Fruit fly (Drosophila melanogaster) whole organism, wandering third instar larva: ENCODE data around the gene CG14692.
A peak's percentile ranks its signal among the peaks of the same experiment; 100 is the strongest.

Experiments
- Abd-B ChIP-seq: fragments of >200 bp; optimal IDR thresholded peaks from 2 replicates; lab custom pipeline; 2017; ENCODE audit warnings: missing biosample characterization, missing genetic modification characterization
- CG32264 ChIP-seq: fragments of 200-800 bp; sonication (Bioruptor generic); optimal IDR thresholded peaks from 2 replicates; lab custom pipeline; 2016; ENCODE audit warnings: missing biosample characterization, missing genetic modification characterization
- CG9705 ChIP-seq: fragments of 200-800 bp; sonication (Bioruptor generic); optimal IDR thresholded peaks from 2 replicates; lab custom pipeline; 2018; ENCODE audit warnings: missing biosample characterization, mild to moderate bottlenecking, missing genetic modification characterization
- CrebA ChIP-seq: fragments of 200-800 bp; sonication (Bioruptor generic); optimal IDR thresholded peaks from 2 replicates; lab custom pipeline; 2016; ENCODE audit warnings: missing biosample characterization, mild to moderate bottlenecking, missing genetic modification characterization, borderline replicate concordance
- Dfd ChIP-seq: fragments of >200 bp; optimal IDR thresholded peaks from 2 replicates; lab custom pipeline; 2017; ENCODE audit warnings: missing biosample characterization, missing genetic modification characterization
- Dif ChIP-seq: fragments of 200-275, 200-300 bp; sonication (Bioruptor generic); optimal IDR thresholded peaks from 2 replicates; lab custom pipeline; 2018; ENCODE audit warnings: missing biosample characterization, missing genetic modification characterization; ENCODE audit not compliant: partially characterized antibody
- GATAd ChIP-seq: sonication (Bioruptor generic); optimal IDR thresholded peaks from 2 replicates; lab custom pipeline; 2016; ENCODE audit warnings: missing biosample characterization, missing genetic modification characterization
- HLH106 ChIP-seq: fragments of 200-800 bp; optimal IDR thresholded peaks from 3 replicates; lab custom pipeline; 2019; ENCODE audit warnings: missing biosample characterization, mild to moderate bottlenecking, missing genetic modification characterization, moderate library complexity
- Hnf4 ChIP-seq: fragments of 200-800 bp; sonication (Bioruptor generic); optimal IDR thresholded peaks from 2 replicates; lab custom pipeline; 2016; ENCODE audit warnings: missing biosample characterization, mild to moderate bottlenecking, missing genetic modification characterization
- Hr78 ChIP-seq: fragments of >200 bp; optimal IDR thresholded peaks from 2 replicates; lab custom pipeline; 2017; ENCODE audit warnings: missing biosample characterization, missing genetic modification characterization
- Hr83 ChIP-seq: fragments of 200-300 bp; sonication (Bioruptor generic); optimal IDR thresholded peaks from 2 replicates; lab custom pipeline; 2016; ENCODE audit warnings: missing biosample characterization, mild to moderate bottlenecking, missing genetic modification characterization, moderate library complexity; ENCODE audit not compliant: poor library complexity, severe bottlenecking
- Jra ChIP-seq: sonication (Bioruptor generic); optimal IDR thresholded peaks from 2 replicates; lab custom pipeline; 2016; ENCODE audit warnings: missing biosample characterization, missing genetic modification characterization
- Mio ChIP-seq: sonication (Bioruptor generic); optimal IDR thresholded peaks from 2 replicates; lab custom pipeline; 2016; ENCODE audit warnings: missing biosample characterization, missing genetic modification characterization
- Myc ChIP-seq: fragments of >200 bp; optimal IDR thresholded peaks from 2 replicates; lab custom pipeline; 2017
- N ChIP-seq: fragments of >200 bp; optimal IDR thresholded peaks from 2 replicates; lab custom pipeline; 2018; ENCODE audit warnings: missing biosample characterization, missing external identifiers, missing genetic modification characterization
- OdsH ChIP-seq: fragments of 200-800 bp; sonication (Bioruptor generic); optimal IDR thresholded peaks from 2 replicates; lab custom pipeline; 2016; ENCODE audit warnings: missing biosample characterization, mild to moderate bottlenecking, missing genetic modification characterization
- Rel ChIP-seq, 2 experiments: fragments of 200-800 bp; sonication (Bioruptor generic) in 1 of 2; optimal IDR thresholded peaks; 2 replicates in 1 of 2; 3 replicates in 1 of 2; lab custom pipeline; 2016 to 2019; ENCODE audit warnings: mild to moderate bottlenecking in 2 of 2, missing biosample characterization in 2 of 2, missing genetic modification characterization in 2 of 2, moderate library complexity in 1 of 2
- Sp1 ChIP-seq: fragments of 200-800 bp; sonication (Bioruptor generic); optimal IDR thresholded peaks from 3 replicates; lab custom pipeline; 2019; ENCODE audit warnings: missing biosample characterization, mild to moderate bottlenecking, missing genetic modification characterization, moderate library complexity
- Vsx2 ChIP-seq: fragments of 200-300, 225-300 bp; sonication (Bioruptor generic); optimal IDR thresholded peaks from 2 replicates; lab custom pipeline; 2018; ENCODE audit warnings: missing biosample characterization, missing genetic modification characterization; ENCODE audit not compliant: partially characterized antibody
- br ChIP-seq: fragments of 200-800 bp; sonication (Bioruptor generic); optimal IDR thresholded peaks from 2 replicates; lab custom pipeline; 2016; ENCODE audit warnings: missing biosample characterization, missing genetic modification characterization
- brk ChIP-seq: fragments of 200-800 bp; sonication (Bioruptor generic); optimal IDR thresholded peaks from 2 replicates; lab custom pipeline; 2016; ENCODE audit warnings: missing biosample characterization, mild to moderate bottlenecking, missing genetic modification characterization
- dl ChIP-seq, 2 experiments: fragments of 175-275, 200-275 bp in 1 of 2; fragments of 200-275 bp in 1 of 2; sonication (Bioruptor generic); optimal IDR thresholded peaks; lab custom pipeline; 2018; ENCODE audit warnings: mild to moderate bottlenecking in 2 of 2, missing biosample characterization in 2 of 2, missing genetic modification characterization in 2 of 2, moderate library complexity in 2 of 2; ENCODE audit not compliant: partially characterized antibody in 2 of 2, insufficient read depth in 1 of 2
- dmrt93B ChIP-seq: fragments of 200-800 bp; sonication (Bioruptor generic); optimal IDR thresholded peaks from 2 replicates; lab custom pipeline; 2018; ENCODE audit warnings: missing biosample characterization, mild to moderate bottlenecking, missing genetic modification characterization
- dsf ChIP-seq: sonication (Bioruptor generic); optimal IDR thresholded peaks from 2 replicates; lab custom pipeline; 2016; ENCODE audit warnings: missing biosample characterization, missing genetic modification characterization, borderline replicate concordance
- ey ChIP-seq: fragments of 200-800 bp; sonication (Bioruptor generic); optimal IDR thresholded peaks from 2 replicates; lab custom pipeline; 2016; ENCODE audit warnings: missing biosample characterization, missing genetic modification characterization
- foxo ChIP-seq, 2 experiments: fragments of 200-800 bp; sonication (Bioruptor generic); optimal IDR thresholded peaks; 2 replicates in 1 of 2; 3 replicates in 1 of 2; lab custom pipeline; 2016 to 2017; ENCODE audit warnings: missing biosample characterization in 2 of 2, missing genetic modification characterization in 2 of 2
- fru ChIP-seq: fragments of 200-800 bp; sonication (Bioruptor generic); optimal IDR thresholded peaks from 3 replicates; lab custom pipeline; 2016; ENCODE audit warnings: missing biosample characterization, mild to moderate bottlenecking, missing genetic modification characterization
- h ChIP-seq: fragments of 200-800 bp; sonication (Bioruptor generic); optimal IDR thresholded peaks from 3 replicates; lab custom pipeline; 2016; ENCODE audit warnings: missing biosample characterization, mild to moderate bottlenecking, missing genetic modification characterization
- jim ChIP-seq: fragments of 175-275, 200-325 bp; sonication (Bioruptor generic); optimal IDR thresholded peaks from 2 replicates; lab custom pipeline; 2016; ENCODE audit warnings: missing biosample characterization, mild to moderate bottlenecking, missing genetic modification characterization
- lola ChIP-seq: fragments of >200 bp; optimal IDR thresholded peaks from 2 replicates; lab custom pipeline; 2017; ENCODE audit warnings: missing biosample characterization, missing genetic modification characterization
- pan ChIP-seq: fragments of >200 bp; optimal IDR thresholded peaks from 2 replicates; lab custom pipeline; 2017
- psq ChIP-seq: fragments of 200-800 bp; sonication (Bioruptor generic); optimal IDR thresholded peaks from 3 replicates; lab custom pipeline; 2017; ENCODE audit warnings: missing biosample characterization, mild to moderate bottlenecking, missing genetic modification characterization, moderate library complexity
- rgr ChIP-seq: fragments of 200-800 bp; sonication (Bioruptor generic); optimal IDR thresholded peaks from 3 replicates; lab custom pipeline; 2016; ENCODE audit warnings: missing biosample characterization, mild to moderate bottlenecking, missing genetic modification characterization
- sage ChIP-seq: fragments of 200-800 bp; sonication (Bioruptor generic); optimal IDR thresholded peaks from 2 replicates; lab custom pipeline; 2016; ENCODE audit warnings: missing biosample characterization, mild to moderate bottlenecking, missing genetic modification characterization
- sv ChIP-seq: fragments of 200-800 bp; sonication (Bioruptor generic); optimal IDR thresholded peaks from 3 replicates; lab custom pipeline; 2016; ENCODE audit warnings: missing biosample characterization, missing genetic modification characterization
- tai ChIP-seq: sonication (Bioruptor generic); optimal IDR thresholded peaks from 2 replicates; lab custom pipeline; 2016; ENCODE audit warnings: missing biosample characterization, missing genetic modification characterization
- usp ChIP-seq: fragments of >200 bp; optimal IDR thresholded peaks from 2 replicates; lab custom pipeline; 2017; ENCODE audit warnings: missing biosample characterization, missing genetic modification characterization
- woc ChIP-seq: sonication (Bioruptor generic); optimal IDR thresholded peaks from 2 replicates; lab custom pipeline; 2016; ENCODE audit warnings: missing biosample characterization, mild to moderate bottlenecking, missing genetic modification characterization

CG14692 gene

dm6 chr3R:10775246-10775645 lies 28.5 kb downstream of the CG14692 start:
- TF ChIP-seq psq (no peak), h (GFP tag; lab: Kevin White, UChicago) (peak; percentile 15), rgr (GFP tag; lab: Kevin White, UChicago) (no peak), Mio (GFP tag; lab: Kevin White, UChicago) (no peak), pan (lab: Kevin White, UChicago) (no peak), Jra (GFP tag; lab: Kevin White, UChicago) (no peak), Rel (GFP tag; optimal IDR thresholded peaks at IDR 0.05; lab: Kevin White, UChicago) (no peak), Rel (tag; optimal IDR thresholded peaks at IDR 0.05; lab: Kevin White, UChicago) (no peak)
- TF ChIP-seq, all 38 proteins: peak for 1

- TF ChIP-seq sage (peak; percentile 18), Jra (GFP tag; lab: Kevin White, UChicago) (no peak)
These were observed 36.2 kb downstream of the CG14692 start, which contains the start of gene TfIIFbeta for dm6 chr3R:10767526-10767925. Gene TfIIFbeta, minus strand, starts transcription at chr3R:10767804.

- TF ChIP-seq jim (GFP tag; lab: Kevin White, UChicago) (no peak), ey (GFP tag; lab: Kevin White, UChicago) (peak; percentile 12), CrebA (GFP tag; lab: Kevin White, UChicago) (no peak)
These were observed 41.8 kb downstream of the CG14692 start for dm6 chr3R:10761980-10762379.

- TF ChIP-seq N (GFP tag; lab: Kevin White, UChicago) (no peak), Dfd (no peak), Hr78 (no peak), Rel (GFP tag; optimal IDR thresholded peaks at IDR 0.05; lab: Kevin White, UChicago) (no peak), Rel (tag; optimal IDR thresholded peaks at IDR 0.05; lab: Kevin White, UChicago) (peak; percentile 47), tai (GFP tag; lab: Kevin White, UChicago) (peak; percentile 90), Abd-B (GFP tag; lab: Kevin White, UChicago) (no peak), Hnf4 (GFP tag; lab: Kevin White, UChicago) (peak; percentile 86), sage (peak; percentile 74), pan (lab: Kevin White, UChicago) (no peak), lola (GFP tag; lab: Kevin White, UChicago) (no peak), Sp1 (no peak), dsf (GFP tag; lab: Kevin White, UChicago) (peak; percentile 68), brk (GFP tag; lab: Kevin White, UChicago) (peak; percentile 89), br (peak; percentile 63), usp (GFP tag; lab: Kevin White, UChicago) (no peak), CrebA (GFP tag; lab: Kevin White, UChicago) (no peak), HLH106 (tag; lab: Kevin White, UChicago) (peak; percentile 81), Hr83 (peak; percentile 55), foxo (GFP tag; optimal IDR thresholded peaks at IDR 0.05; lab: Kevin White, UChicago) (peak in 1 of 2 experiments; percentile 84), CG32264 (GFP tag; lab: Kevin White, UChicago) (peak; percentile 43), fru (peak; percentile 73), Myc (lab: Kevin White, UChicago) (peak; percentile 4), Dif (GFP tag; lab: Kevin White, UChicago) (no peak), Vsx2 (GFP tag; lab: Kevin White, UChicago) (no peak), CG9705 (GFP tag; lab: Kevin White, UChicago) (peak; percentile 52), ey (GFP tag; lab: Kevin White, UChicago) (peak; percentile 75), h (GFP tag; lab: Kevin White, UChicago) (peak; percentile 82), GATAd (GFP tag; lab: Kevin White, UChicago) (peak; percentile 4), dmrt93B (GFP tag; lab: Kevin White, UChicago) (peak; percentile 57), sv (GFP tag; lab: Kevin White, UChicago) (peak; percentile 90), dl (GFP tag; optimal IDR thresholded peaks at IDR 0.05; lab: Kevin White, UChicago; ENCODE audit: insufficient read depth in 1 of 2, partially characterized antibody in 2 of 2) (no peak), woc (GFP tag; lab: Kevin White, UChicago) (peak; percentile 91), Jra (GFP tag; lab: Kevin White, UChicago) (peak; percentile 88), rgr (GFP tag; lab: Kevin White, UChicago) (peak; percentile 77), Mio (GFP tag; lab: Kevin White, UChicago) (no peak), psq (peak; percentile 98), OdsH (GFP tag; lab: Kevin White, UChicago) (peak; percentile 68), jim (GFP tag; lab: Kevin White, UChicago) (no peak)
These were observed 42.5 kb downstream of the CG14692 start, which contains the start of the genes MED7 and Cap-H2 for dm6 chr3R:10760966-10761855. Gene MED7, minus strand, starts transcription at chr3R:10761032. Gene Cap-H2, plus strand, starts transcription at chr3R:10761310.
